1 fruit fly cellular context compared by ENCODE assay signal in the genomic region with DNA sequence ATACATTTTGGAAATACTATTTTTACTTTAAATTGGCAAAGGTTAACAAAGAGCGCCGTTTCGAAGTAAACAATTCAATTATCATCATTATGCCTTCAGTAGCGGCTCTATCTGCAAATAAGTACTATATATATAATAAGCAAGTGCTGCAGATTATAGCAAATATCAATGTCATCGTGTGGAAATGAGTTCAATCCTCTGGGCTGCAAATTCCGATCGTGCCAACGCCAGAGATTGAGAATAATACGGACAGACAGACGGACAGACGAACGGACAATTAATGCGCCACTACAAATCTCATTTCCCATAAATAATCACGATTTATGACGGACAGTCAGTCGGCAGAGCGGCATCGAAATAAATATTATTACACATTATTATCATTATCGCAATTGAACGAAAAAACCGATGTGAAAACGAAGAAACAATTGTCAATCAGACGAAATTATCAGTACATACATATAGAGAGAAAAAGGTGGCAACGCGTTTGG.
TF ChIP-seq lines count a peak whose summit lies in the region.

No protein-coding gene starts in this region.

TF ChIP-seq in whole organism, embryonic, 481 proteins besides CTCF, POLR2A, EP300 and RAD21 (continued from another document):
- no peak for TF ChIP-seq CG13424 (tag; optimal IDR thresholded peaks at IDR 0.05; lab: Kevin White, UChicago)
- TF ChIP-seq chif (GFP tag; optimal IDR thresholded peaks at IDR 0.05; lab: Kevin White, UChicago), result no peak
- TF ChIP-seq CG3847 (GFP tag; IDR thresholded peaks at IDR 0.05; lab: Robert Waterston, UW), result no peak
- TF ChIP-seq CG16815 (GFP tag; optimal IDR thresholded peaks at IDR 0.05; lab: Kevin White, UChicago), result no peak
- TF ChIP-seq CG9932 (GFP tag; IDR thresholded peaks at IDR 0.05; lab: Robert Waterston, UW), result no peak
- TF ChIP-seq CG15601 (tag; optimal IDR thresholded peaks at IDR 0.05; lab: Kevin White, UChicago), result no peak
- TF ChIP-seq her (GFP tag; optimal IDR thresholded peaks at IDR 0.05; lab: Kevin White, UChicago), result no peak
- no peak for TF ChIP-seq scrt (GFP tag; optimal IDR thresholded peaks at IDR 0.05; lab: Kevin White, UChicago)
- no peak for TF ChIP-seq h (optimal IDR thresholded peaks at IDR 0.05; lab: Kevin White, UChicago)
- TF ChIP-seq pzg (GFP tag; optimal IDR thresholded peaks at IDR 0.05; lab: Kevin White, UChicago), result no peak
